Fruit fly (Drosophila melanogaster): ENCODE measurements around the gene CG8939.

Gene CG8939

dm6 chrX:15983501-15983900, 13.3 kb upstream of the CG8939 start, which contains the start of gene Slc25A46a (continued):
- no peak for TF ChIP-seq CG11456 (GFP tag; IDR thresholded peaks at IDR 0.05)
- TF ChIP-seq Sry-β (GFP tag; optimal IDR thresholded peaks at IDR 0.05): no peak
- no peak for TF ChIP-seq CG30403 (GFP tag; optimal IDR thresholded peaks at IDR 0.05)
- TF ChIP-seq CG6654 (GFP tag; optimal IDR thresholded peaks at IDR 0.05): no peak
- no peak for TF ChIP-seq tio (GFP tag; optimal IDR thresholded peaks at IDR 0.05)
- no peak for TF ChIP-seq lilli (GFP tag; optimal IDR thresholded peaks at IDR 0.05)
- TF ChIP-seq CG18476 (GFP tag; optimal IDR thresholded peaks at IDR 0.05): no peak
- TF ChIP-seq GATAe (GFP tag; conservative IDR thresholded peaks at IDR 0.05): no peak
- no peak for TF ChIP-seq Stat92E (GFP tag; optimal IDR thresholded peaks at IDR 0.05)
- TF ChIP-seq zen2 (GFP tag; IDR thresholded peaks at IDR 0.05; ENCODE audit: partially characterized antibody): no peak
- TF ChIP-seq CG2116 (GFP tag; optimal IDR thresholded peaks at IDR 0.05): no peak
- TF ChIP-seq cas (GFP tag; IDR thresholded peaks at IDR 0.05): no peak
- TF ChIP-seq CG6791 (GFP tag; IDR thresholded peaks at IDR 0.05; ENCODE audit: partially characterized antibody): no peak
- TF ChIP-seq H2.0 (GFP tag; IDR thresholded peaks at IDR 0.05): no peak
- no peak for TF ChIP-seq CG9932 (GFP tag; IDR thresholded peaks at IDR 0.05)
- TF ChIP-seq usp (GFP tag; optimal IDR thresholded peaks at IDR 0.05): no peak
- TF ChIP-seq CG12391 (tag; optimal IDR thresholded peaks at IDR 0.05): peak; percentile 37
- TF ChIP-seq gro (GFP tag; optimal IDR thresholded peaks at IDR 0.05): no peak
- no peak for TF ChIP-seq Six4 (GFP tag; optimal IDR thresholded peaks at IDR 0.05)
- TF ChIP-seq nom (GFP tag; optimal IDR thresholded peaks at IDR 0.05): no peak
- no peak for TF ChIP-seq Ets65A (GFP tag)
- no peak for TF ChIP-seq C15 (GFP tag; IDR thresholded peaks at IDR 0.05)
- no peak for TF ChIP-seq Atf-2 (GFP tag; optimal IDR thresholded peaks at IDR 0.05)
- peak; percentile 32 for TF ChIP-seq CG14710 (tag; optimal IDR thresholded peaks at IDR 0.05)
- TF ChIP-seq CG17186 (GFP tag; optimal IDR thresholded peaks at IDR 0.05): no peak
- TF ChIP-seq bbx (GFP tag; IDR thresholded peaks at IDR 0.05; ENCODE audit: partially characterized antibody): no peak
- TF ChIP-seq mirr (GFP tag; optimal IDR thresholded peaks at IDR 0.05): no peak
- TF ChIP-seq NK7.1 (GFP tag; optimal IDR thresholded peaks at IDR 0.05): no peak
- TF ChIP-seq CoRest (tag; optimal IDR thresholded peaks at IDR 0.05): peak; percentile 20
- no peak for TF ChIP-seq CG2202 (tag; optimal IDR thresholded peaks at IDR 0.05)
- peak; percentile 33 for TF ChIP-seq CG9797 (GFP tag; optimal IDR thresholded peaks at IDR 0.05)
- TF ChIP-seq ATbp (GFP tag; optimal IDR thresholded peaks at IDR 0.05): no peak
- peak; percentile 33; the same call in 1 of the 2 replicates for TF ChIP-seq CG1024 (GFP tag; IDR thresholded peaks at IDR 0.05)
- peak; percentile 9 for TF ChIP-seq stwl (tag; optimal IDR thresholded peaks at IDR 0.05)
- no peak for TF ChIP-seq ind (GFP tag; optimal IDR thresholded peaks at IDR 0.05)
- TF ChIP-seq pb (GFP tag; optimal IDR thresholded peaks at IDR 0.05): no peak
- no peak for TF ChIP-seq danr (GFP tag; IDR thresholded peaks at IDR 0.05)
- TF ChIP-seq CG10366 (GFP tag; IDR thresholded peaks at IDR 0.05): no peak
- no peak for TF ChIP-seq CG10979 (tag; optimal IDR thresholded peaks at IDR 0.05)
- no peak for TF ChIP-seq Jarid2 (GFP tag; optimal IDR thresholded peaks at IDR 0.05)
- TF ChIP-seq CG15696 (tag; optimal IDR thresholded peaks at IDR 0.05): no peak
- no peak for TF ChIP-seq Adf1 (GFP tag; IDR thresholded peaks at IDR 0.05)
- TF ChIP-seq bsh (GFP tag; optimal IDR thresholded peaks at IDR 0.05): no peak
- no peak for TF ChIP-seq E2f1 (GFP tag; IDR thresholded peaks at IDR 0.05)
- TF ChIP-seq CG8924 (tag; optimal IDR thresholded peaks at IDR 0.05): no peak
- TF ChIP-seq CG30431 (GFP tag; optimal IDR thresholded peaks at IDR 0.05): no peak
- TF ChIP-seq peb (GFP tag; IDR thresholded peaks at IDR 0.05): no peak
- TF ChIP-seq pzg (GFP tag; optimal IDR thresholded peaks at IDR 0.05): peak; percentile 47
- TF ChIP-seq CG9876 (GFP tag; optimal IDR thresholded peaks at IDR 0.05): no peak
- peak; percentile 72 for TF ChIP-seq CG17802 (tag; optimal IDR thresholded peaks at IDR 0.05)
- no peak for TF ChIP-seq Xrp1 (GFP tag; IDR thresholded peaks at IDR 0.05)
